Worm (Caenorhabditis elegans) whole organism, mixed stage, embryonic: ENCODE results near the gene fbxa-151.
"Not testable (repeated sequence)": the region's sequence is repeated elsewhere in the genome, so short reads cannot be mapped to it uniquely, and the experiment has no call there.

ENCODE experiments used
- M03D4.4 ChIP-seq: sonication (generic microtip); optimal IDR thresholded peaks from 2 replicates; lab custom pipeline; 2017; ENCODE audit warnings: mild to moderate bottlenecking, missing genetic modification characterization, missing compliant biosample characterization
- bed-3 ChIP-seq: fragments of 200-800 bp; sonication (Bioruptor generic); optimal IDR thresholded peaks from 3 replicates; lab custom pipeline; 2018; ENCODE audit warnings: mild to moderate bottlenecking, missing genetic modification characterization, moderate library complexity, missing compliant biosample characterization
- blmp-1 ChIP-seq: fragments of 150-350 bp; optimal IDR thresholded peaks from 2 replicates; lab custom pipeline; 2014; ENCODE audit warnings: missing biosample characterization, missing genetic modification characterization
- ceh-39 ChIP-seq: fragments of 150-350 bp; optimal IDR thresholded peaks from 2 replicates; lab custom pipeline; 2014; ENCODE audit warnings: missing biosample characterization, missing genetic modification characterization
- ceh-83 ChIP-seq: fragments of 200-800 bp; sonication (Bioruptor generic); optimal IDR thresholded peaks from 2 replicates; lab custom pipeline; 2018; ENCODE audit warnings: mild to moderate bottlenecking, missing genetic modification characterization, missing compliant biosample characterization
- ces-1 ChIP-seq: fragments of 150-350 bp; optimal IDR thresholded peaks from 2 replicates; lab custom pipeline; 2014; ENCODE audit warnings: missing biosample characterization, missing genetic modification reagents, missing genetic modification characterization
- cnd-1 ChIP-seq: fragments of 200-800 bp; sonication (Bioruptor generic); optimal IDR thresholded peaks from 2 replicates; lab custom pipeline; 2018; ENCODE audit warnings: mild to moderate bottlenecking, missing genetic modification characterization, missing compliant biosample characterization
- drap-1 ChIP-seq: fragments of 200-800 bp; sonication (Bioruptor generic); optimal IDR thresholded peaks from 3 replicates; lab custom pipeline; 2018; ENCODE audit warnings: mild to moderate bottlenecking, missing genetic modification characterization, missing compliant biosample characterization
- elt-1 ChIP-seq: sonication (generic microtip); optimal IDR thresholded peaks from 2 replicates; lab custom pipeline; 2017; ENCODE audit warnings: missing genetic modification characterization, mild to moderate bottlenecking, missing compliant biosample characterization, antibody characterized with exemption, moderate library complexity, borderline replicate concordance; ENCODE audit not compliant: insufficient read depth
- elt-3 ChIP-seq: fragments of 150-350 bp; optimal IDR thresholded peaks from 2 replicates; lab custom pipeline; 2014; ENCODE audit warnings: missing biosample characterization, missing genetic modification characterization
- flh-1 ChIP-seq: fragments of 200-800 bp; sonication (Bioruptor generic); optimal IDR thresholded peaks from 2 replicates; lab custom pipeline; 2018; ENCODE audit warnings: mild to moderate bottlenecking, missing genetic modification characterization, moderate library complexity, missing compliant biosample characterization
- ham-2 ChIP-seq: fragments of 200-800 bp; sonication (Bioruptor generic); optimal IDR thresholded peaks from 2 replicates; lab custom pipeline; 2018; ENCODE audit warnings: mild to moderate bottlenecking, missing genetic modification characterization, missing compliant biosample characterization
- hlh-1 ChIP-seq: fragments of 150-350 bp; optimal IDR thresholded peaks from 2 replicates; lab custom pipeline; 2014; ENCODE audit warnings: missing biosample characterization, missing genetic modification reagents, missing genetic modification characterization
- lin-13 ChIP-seq: fragments of 150-350 bp; optimal IDR thresholded peaks from 2 replicates; lab custom pipeline; 2014; ENCODE audit warnings: missing biosample characterization, missing genetic modification characterization
- lin-32 ChIP-seq: fragments of 200-800 bp; sonication (Bioruptor generic); optimal IDR thresholded peaks from 2 replicates; lab custom pipeline; 2018; ENCODE audit warnings: mild to moderate bottlenecking, missing genetic modification characterization, missing compliant biosample characterization
- mep-1 ChIP-seq: fragments of 150-350 bp; optimal IDR thresholded peaks from 2 replicates; lab custom pipeline; 2017; ENCODE audit warnings: missing biosample characterization, missing genetic modification reagents, missing genetic modification characterization, inconsistent platforms
- nhr-12 ChIP-seq: fragments of 150-350 bp; optimal IDR thresholded peaks from 2 replicates; lab custom pipeline; 2014; ENCODE audit warnings: missing biosample characterization, missing genetic modification characterization
- nhr-28 ChIP-seq: fragments of 150-350 bp; optimal IDR thresholded peaks from 2 replicates; lab custom pipeline; 2014; ENCODE audit warnings: missing biosample characterization, missing genetic modification characterization
- nhr-76 ChIP-seq: sonication (generic microtip); optimal IDR thresholded peaks from 2 replicates; lab custom pipeline; 2017; ENCODE audit warnings: missing biosample characterization, missing genetic modification characterization
- pha-4 ChIP-seq: fragments of 150-350 bp; optimal IDR thresholded peaks from 2 replicates; lab custom pipeline; 2018; ENCODE audit warnings: missing biosample characterization, missing genetic modification reagents, missing genetic modification characterization
- sem-2 ChIP-seq: fragments of 200-800 bp; sonication (Bioruptor generic); optimal IDR thresholded peaks from 2 replicates; lab custom pipeline; 2018; ENCODE audit warnings: mild to moderate bottlenecking, missing genetic modification characterization, missing compliant biosample characterization
- tbx-8 ChIP-seq: fragments of 200-800 bp; sonication (Bioruptor generic); optimal IDR thresholded peaks from 2 replicates; lab custom pipeline; 2018; ENCODE audit warnings: mild to moderate bottlenecking, missing genetic modification characterization, moderate library complexity, missing compliant biosample characterization
- unc-39 ChIP-seq: fragments of 150-350 bp; optimal IDR thresholded peaks from 2 replicates; lab custom pipeline; 2014; ENCODE audit warnings: missing biosample characterization, missing genetic modification characterization
- unc-62 ChIP-seq: fragments of 150-350 bp; optimal IDR thresholded peaks from 2 replicates; lab custom pipeline; 2014; ENCODE audit warnings: missing biosample characterization, missing genetic modification reagents, missing genetic modification characterization
- zip-8 ChIP-seq: fragments of 150-350 bp; optimal IDR thresholded peaks from 2 replicates; lab custom pipeline; 2014; ENCODE audit warnings: missing biosample characterization, missing genetic modification characterization
- ztf-11 ChIP-seq: fragments of 150-350 bp; optimal IDR thresholded peaks from 2 replicates; lab custom pipeline; 2014; ENCODE audit warnings: missing biosample characterization, missing genetic modification characterization

The fbxa-151 gene

ce11 chrIII:1271378-1271926 is 4.8 kb upstream of the fbxa-151 start, which contains the start of gene fbxa-31:
Gene fbxa-31 (minus strand): TSS chrIII:1271428.
- TF ChIP-seq flh-1 (GFP tag; lab: Kevin White, UChicago) (no peak), cnd-1 (tag; lab: Kevin White, UChicago) (no peak), elt-1 (no peak), pha-4 (tag; lab: Kevin White, UChicago) (no peak), bed-3 (GFP tag; lab: Kevin White, UChicago) (no peak), zip-8 (no peak), lin-32 (GFP tag; lab: Kevin White, UChicago) (no peak), ham-2 (GFP tag; lab: Kevin White, UChicago) (no peak), unc-39 (tag; lab: Kevin White, UChicago) (no peak), tbx-8 (GFP tag; lab: Kevin White, UChicago) (no peak), lin-13 (tag; lab: Kevin White, UChicago) (no peak), ztf-11 (tag; lab: Kevin White, UChicago) (no peak), unc-62 (GFP tag; lab: Kevin White, UChicago) (no peak), ceh-39 (tag; lab: Kevin White, UChicago) (no peak), nhr-76 (tag; lab: Kevin White, UChicago) (no peak), drap-1 (GFP tag; lab: Kevin White, UChicago) (no peak), nhr-28 (tag; lab: Kevin White, UChicago) (no peak), ces-1 (GFP tag; lab: Kevin White, UChicago) (no peak), mep-1 (tag; lab: Kevin White, UChicago) (no peak), M03D4.4 (tag; lab: Kevin White, UChicago) (no peak)

- no peak for TF ChIP-seq cnd-1 (tag; lab: Kevin White, UChicago)
- TF ChIP-seq lin-13 (tag; lab: Kevin White, UChicago), result no peak
- no peak for TF ChIP-seq nhr-12 (tag; lab: Kevin White, UChicago)
- no peak for TF ChIP-seq elt-1
- TF ChIP-seq nhr-76 (tag; lab: Kevin White, UChicago), result no peak
- no peak for TF ChIP-seq hlh-1
- TF ChIP-seq ceh-39 (tag; lab: Kevin White, UChicago), result no peak
- TF ChIP-seq zip-8, result no peak
- no peak for TF ChIP-seq blmp-1 (tag; lab: Kevin White, UChicago)
These were observed 2.5 kb upstream of the fbxa-151 start, which contains the start of gene fbxa-32 for ce11 chrIII:1269156-1269555. Gene fbxa-32 (minus strand): TSS chrIII:1269256.

- not testable (repeated sequence) for TF ChIP-seq pha-4, lin-13, blmp-1 (tag; lab: Kevin White, UChicago)
- TF ChIP-seq, all 35 proteins: peak for 0; not testable (repeated sequence) for 35
These were observed 3.0 kb downstream of the fbxa-151 start, which contains the start of gene srz-9 for ce11 chrIII:1263692-1264091. Gene srz-9 (plus strand): TSS chrIII:1263992.

ce11 chrIII:1258358-1258757 is 8.3 kb downstream of the fbxa-151 start, which contains the start of gene fbxa-78:
Gene fbxa-78 (minus strand): TSS chrIII:1258458.
- TF ChIP-seq sem-2; drap-1 (GFP tag; lab: Kevin White, UChicago); mep-1 (tag; lab: Kevin White, UChicago): not testable (repeated sequence)

ce11 chrIII:1256519-1256918 is 10.2 kb downstream of the fbxa-151 start, which contains the start of gene fbxa-208:
Gene fbxa-208 (plus strand): TSS chrIII:1256819.
- TF ChIP-seq cnd-1 (tag; lab: Kevin White, UChicago); bed-3 (GFP tag; lab: Kevin White, UChicago); tbx-8 (GFP tag; lab: Kevin White, UChicago): not testable (repeated sequence)

ce11 chrIII:1249111-1249583 is 17.6 kb downstream of the fbxa-151 start, which contains the start of the genes fbxa-76 and fbxa-77:
Gene fbxa-76 (minus strand): TSS chrIII:1249161.
Gene fbxa-77 (plus strand): TSS chrIII:1249475.
- no peak for TF ChIP-seq cnd-1 (tag; lab: Kevin White, UChicago)
- no peak for TF ChIP-seq elt-3 (tag; lab: Kevin White, UChicago)
- no peak for TF ChIP-seq ceh-39 (tag; lab: Kevin White, UChicago)
- no peak for TF ChIP-seq ceh-83 (GFP tag; lab: Kevin White, UChicago)
- TF ChIP-seq mep-1 (tag; lab: Kevin White, UChicago), result no peak
